Worm (Caenorhabditis elegans) whole organism, young adult: ENCODE results near the gene ZK1073.2.

Experiments
- B0019.2 ChIP-seq: fragments of 200-800 bp; sonication (Bioruptor generic); conservative IDR thresholded peaks from 2 replicates; pipeline ENCODE4 v1.3.6; 2022; ENCODE audit warnings: missing genetic modification reagents, missing genetic modification characterization, missing compliant biosample characterization
- B0261.1 ChIP-seq: sonication (generic microtip); optimal IDR thresholded peaks from 2 replicates; lab custom pipeline; 2016; ENCODE audit warnings: mild to moderate bottlenecking, missing genetic modification characterization, moderate library complexity, missing compliant biosample characterization
- B0336.3 ChIP-seq: fragments of 200-800 bp; sonication (Bioruptor generic); IDR thresholded peaks from 2 replicates; pipeline ENCODE4 v1.3.6; 2022; ENCODE audit warnings: missing genetic modification characterization, missing compliant biosample characterization
- C17E4.6 ChIP-seq: fragments of 200-800 bp; sonication (Bioruptor generic); IDR thresholded peaks from 2 replicates; pipeline ENCODE4 v1.3.6; 2022; ENCODE audit warnings: missing genetic modification reagents, missing genetic modification characterization, missing compliant biosample characterization
- D2030.7 ChIP-seq: fragments of 200-800 bp; sonication (Bioruptor generic); IDR thresholded peaks from 2 replicates; pipeline ENCODE4 v1.3.6; 2022; ENCODE audit warnings: missing genetic modification reagents, missing genetic modification characterization, missing compliant biosample characterization
- F23B12.7 ChIP-seq: sonication (generic microtip); optimal IDR thresholded peaks from 2 replicates; lab custom pipeline; 2017; ENCODE audit warnings: missing genetic modification characterization, mild to moderate bottlenecking, missing compliant biosample characterization, antibody characterized with exemption, moderate library complexity; ENCODE audit not compliant: insufficient read depth
- F33H1.4 ChIP-seq: fragments of 200-800 bp; sonication (Bioruptor generic); IDR thresholded peaks from 2 replicates; pipeline ENCODE4 v1.3.6; 2022; ENCODE audit warnings: missing genetic modification reagents, missing genetic modification characterization, missing compliant biosample characterization
- F37B4.10 ChIP-seq: fragments of 200-800 bp; sonication (Bioruptor generic); IDR thresholded peaks from 2 replicates; pipeline ENCODE4 v1.3.6; 2022; ENCODE audit warnings: missing genetic modification characterization, missing compliant biosample characterization
- F57A8.1 ChIP-seq: fragments of 200-800 bp; sonication (Bioruptor generic); optimal IDR thresholded peaks from 2 replicates; lab custom pipeline; 2018; ENCODE audit warnings: mild to moderate bottlenecking, missing genetic modification characterization, moderate library complexity, missing compliant biosample characterization
- K11D2.4 ChIP-seq: fragments of 200-800 bp; sonication (Bioruptor generic); IDR thresholded peaks from 2 replicates; pipeline ENCODE4 v1.3.6; 2022; ENCODE audit warnings: missing genetic modification reagents, missing genetic modification characterization, missing compliant biosample characterization
- K12H6.12 ChIP-seq: fragments of 200-800 bp; sonication (Bioruptor generic); optimal IDR thresholded peaks from 2 replicates; lab custom pipeline; 2018; ENCODE audit warnings: mild to moderate bottlenecking, missing genetic modification characterization, missing compliant biosample characterization
- ZK185.1 ChIP-seq: sonication (generic microtip); optimal IDR thresholded peaks from 2 replicates; lab custom pipeline; 2016; ENCODE audit warnings: mild to moderate bottlenecking, missing genetic modification characterization, missing compliant biosample characterization; ENCODE audit not compliant: poor library complexity, severe bottlenecking
- atf-7 ChIP-seq: sonication (generic microtip); optimal IDR thresholded peaks from 2 replicates; lab custom pipeline; 2017; ENCODE audit warnings: mild to moderate bottlenecking, missing genetic modification characterization, missing compliant biosample characterization
- athp-1 ChIP-seq: sonication (generic microtip); optimal IDR thresholded peaks from 2 replicates; lab custom pipeline; 2017; ENCODE audit warnings: mild to moderate bottlenecking, missing genetic modification characterization, missing compliant biosample characterization
- attf-3 ChIP-seq: fragments of 200-800 bp; sonication (Bioruptor generic); conservative IDR thresholded peaks from 2 replicates; pipeline ENCODE4 v1.3.6; 2022; ENCODE audit warnings: missing genetic modification reagents, missing genetic modification characterization, missing compliant biosample characterization
- attf-5 ChIP-seq: fragments of 200-800 bp; sonication (Bioruptor generic); optimal IDR thresholded peaks from 2 replicates; lab custom pipeline; 2018; ENCODE audit warnings: mild to moderate bottlenecking, missing genetic modification characterization, missing compliant biosample characterization
- bed-1 ChIP-seq: fragments of 200-800 bp; sonication (Bioruptor generic); IDR thresholded peaks from 2 replicates; pipeline ENCODE4 v1.3.6; 2022; ENCODE audit warnings: missing genetic modification reagents, missing genetic modification characterization, missing compliant biosample characterization
- ccch-3 ChIP-seq: fragments of 200-800 bp; sonication (Bioruptor generic); optimal IDR thresholded peaks from 2 replicates; lab custom pipeline; 2018; ENCODE audit warnings: mild to moderate bottlenecking, missing genetic modification characterization, missing compliant biosample characterization
- cebp-2 ChIP-seq: fragments of 200-800 bp; sonication (Bioruptor generic); IDR thresholded peaks from 2 replicates; pipeline ENCODE4 v1.3.6; 2022; ENCODE audit warnings: missing genetic modification characterization, missing compliant biosample characterization
- ceh-100 ChIP-seq: fragments of 200-800 bp; sonication (Bioruptor generic); IDR thresholded peaks from 2 replicates; pipeline ENCODE4 v1.3.6; 2022; ENCODE audit warnings: missing genetic modification reagents, missing genetic modification characterization, missing compliant biosample characterization
- ceh-91 ChIP-seq: fragments of 200-800 bp; sonication (Bioruptor generic); IDR thresholded peaks from 2 replicates; pipeline ENCODE4 v1.3.6; 2022; ENCODE audit warnings: missing genetic modification reagents, missing genetic modification characterization, missing compliant biosample characterization
- dpl-1 ChIP-seq: fragments of 150-350 bp; optimal IDR thresholded peaks from 2 replicates; lab custom pipeline; 2014; ENCODE audit warnings: missing biosample characterization, missing genetic modification reagents, missing genetic modification characterization
- efl-1 ChIP-seq: fragments of 150-350 bp; optimal IDR thresholded peaks from 2 replicates; lab custom pipeline; 2014; ENCODE audit warnings: missing biosample characterization, missing genetic modification reagents, missing genetic modification characterization
- egrh-3 ChIP-seq: fragments of 200-800 bp; sonication (Bioruptor generic); IDR thresholded peaks from 2 replicates; pipeline ENCODE4 v1.3.6; 2022; ENCODE audit warnings: missing genetic modification reagents, missing genetic modification characterization, missing compliant biosample characterization
- fkh-3 ChIP-seq: sonication (generic microtip); optimal IDR thresholded peaks from 2 replicates; lab custom pipeline; 2016; ENCODE audit warnings: mild to moderate bottlenecking, missing genetic modification characterization, missing compliant biosample characterization
- hlh-12 ChIP-seq: sonication (generic microtip); optimal IDR thresholded peaks from 2 replicates; lab custom pipeline; 2016; ENCODE audit warnings: missing genetic modification characterization, missing compliant biosample characterization
- hlh-26 ChIP-seq: fragments of 200-800 bp; sonication (Bioruptor generic); conservative IDR thresholded peaks from 2 replicates; pipeline ENCODE4 v1.3.6; 2022; ENCODE audit warnings: missing genetic modification reagents, missing genetic modification characterization, missing compliant biosample characterization
- hmg-20 ChIP-seq: fragments of 200-800 bp; sonication (Bioruptor generic); IDR thresholded peaks from 2 replicates; pipeline ENCODE4 v1.3.6; 2022; ENCODE audit warnings: missing genetic modification reagents, missing genetic modification characterization, missing compliant biosample characterization
- hsf-1 ChIP-seq: fragments of 200-800 bp; sonication (Bioruptor generic); IDR thresholded peaks from 2 replicates; pipeline ENCODE4 v1.3.6; 2022; ENCODE audit warnings: missing genetic modification reagents, missing genetic modification characterization, missing compliant biosample characterization
- let-526 ChIP-seq: fragments of 200-800 bp; sonication (Bioruptor generic); IDR thresholded peaks from 2 replicates; pipeline ENCODE4 v1.3.6; 2022; ENCODE audit warnings: missing genetic modification reagents, missing genetic modification characterization, missing compliant biosample characterization
- let-607 ChIP-seq, 2 experiments: fragments of 200-800 bp in 1 of 2; sonication (Bioruptor generic) in 1 of 2; sonication (generic microtip) in 1 of 2; optimal IDR thresholded peaks; 2 replicates each; lab custom pipeline; 2016 to 2018; ENCODE audit warnings: mild to moderate bottlenecking in 2 of 2, missing compliant biosample characterization in 2 of 2, missing genetic modification characterization in 2 of 2, moderate library complexity in 2 of 2, missing genotype in 1 of 2
- lin-35 ChIP-seq, 3 experiments: fragments of 150-350 bp in 2 of 3; sonication (generic microtip) in 1 of 3; optimal IDR thresholded peaks; 2 replicates each; lab custom pipeline; 2014 to 2018; ENCODE audit warnings: missing biosample characterization in 3 of 3, missing genetic modification characterization in 3 of 3, missing genetic modification reagents in 3 of 3
- lsl-1 ChIP-seq: fragments of 200-800 bp; sonication (Bioruptor generic); optimal IDR thresholded peaks from 2 replicates; lab custom pipeline; 2018; ENCODE audit warnings: mild to moderate bottlenecking, missing genetic modification characterization, moderate library complexity, missing compliant biosample characterization
- madf-3 ChIP-seq: fragments of 200-800 bp; sonication (Bioruptor generic); IDR thresholded peaks from 2 replicates; pipeline ENCODE4 v1.3.6; 2022; ENCODE audit warnings: missing genetic modification reagents, missing genetic modification characterization, missing compliant biosample characterization
- mcd-1 ChIP-seq: fragments of 200-800 bp; sonication (Bioruptor generic); IDR thresholded peaks from 2 replicates; pipeline ENCODE4 v1.3.6; 2022; ENCODE audit warnings: missing genetic modification reagents, missing genetic modification characterization, missing compliant biosample characterization
- nhr-120 ChIP-seq: fragments of 200-800 bp; sonication (Bioruptor generic); IDR thresholded peaks from 2 replicates; pipeline ENCODE4 v1.3.6; 2022; ENCODE audit warnings: missing genetic modification characterization, missing compliant biosample characterization
- nhr-179 ChIP-seq: sonication (generic microtip); optimal IDR thresholded peaks from 2 replicates; lab custom pipeline; 2016; ENCODE audit warnings: mild to moderate bottlenecking, missing genetic modification characterization, missing compliant biosample characterization
- rpc-1 ChIP-seq, 2 experiments: fragments of 150-350 bp in 1 of 2; sonication (generic microtip) in 1 of 2; optimal IDR thresholded peaks; 2 replicates each; lab custom pipeline; 2014 to 2018; ENCODE audit warnings: missing biosample characterization in 1 of 2, missing genetic modification characterization in 1 of 2, missing genetic modification reagents in 1 of 2, missing genotype in 1 of 2
- snpc-1.1 ChIP-seq: sonication (generic microtip); optimal IDR thresholded peaks from 2 replicates; lab custom pipeline; 2017; ENCODE audit warnings: missing genetic modification characterization, mild to moderate bottlenecking, missing compliant biosample characterization, antibody characterized with exemption, moderate library complexity, missing genotype, missing genetic modification reagents; ENCODE audit not compliant: insufficient read depth
- snpc-3.4 ChIP-seq: sonication (generic microtip); optimal IDR thresholded peaks from 2 replicates; lab custom pipeline; 2017; ENCODE audit warnings: missing genetic modification characterization, mild to moderate bottlenecking, missing compliant biosample characterization, antibody characterized with exemption, moderate library complexity, missing genotype, missing genetic modification reagents
- tlf-1 ChIP-seq: fragments of 200-800 bp; sonication (Bioruptor generic); optimal IDR thresholded peaks from 2 replicates; lab custom pipeline; 2018; ENCODE audit warnings: mild to moderate bottlenecking, missing genetic modification characterization, missing compliant biosample characterization
- unc-62 ChIP-seq: fragments of 150-350 bp; optimal IDR thresholded peaks from 2 replicates; lab custom pipeline; 2014; ENCODE audit warnings: missing biosample characterization, missing genetic modification reagents, missing genetic modification characterization
- xnd-1 ChIP-seq: sonication (generic microtip); optimal IDR thresholded peaks from 2 replicates; lab custom pipeline; 2016; ENCODE audit warnings: missing genotype, missing genetic modification reagents, missing genetic modification characterization, missing compliant biosample characterization
- zfh-2 ChIP-seq: fragments of 200-800 bp; sonication (Bioruptor generic); conservative IDR thresholded peaks from 2 replicates; pipeline ENCODE4 v1.3.6; 2022; ENCODE audit warnings: missing genetic modification reagents, missing genetic modification characterization, missing compliant biosample characterization
- ztf-3 ChIP-seq: fragments of 200-800 bp; sonication (Bioruptor generic); optimal IDR thresholded peaks from 2 replicates; lab custom pipeline; 2018; ENCODE audit warnings: mild to moderate bottlenecking, missing genetic modification characterization, missing compliant biosample characterization

Gene ZK1073.2

DNA sequence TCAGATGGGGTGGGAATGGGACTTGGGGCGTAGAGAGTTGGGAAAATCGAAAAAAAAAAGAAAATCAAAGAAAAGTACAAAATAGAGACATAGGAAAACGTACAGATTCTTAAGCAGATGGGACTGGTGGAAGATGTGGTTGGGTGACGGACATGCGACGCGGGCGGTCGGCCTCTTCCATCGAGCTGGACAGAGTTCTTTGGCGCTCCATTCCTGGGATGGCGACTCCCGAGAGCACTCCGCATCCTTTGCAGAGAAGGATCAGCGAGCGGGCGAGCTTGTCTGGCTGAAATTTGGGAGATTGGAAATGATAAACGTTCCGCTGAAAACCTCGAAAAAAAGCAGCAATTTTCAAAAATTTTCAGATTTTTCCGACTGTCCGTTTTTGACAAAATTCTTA lies 20.8 kb downstream of the ZK1073.2 start:
- TF ChIP-seq ztf-3 (GFP tag; lab: Kevin White, UChicago) = no peak
- TF ChIP-seq zfh-2 (GFP tag; lab: Robert Waterston, UW) = peak; percentile 56; the same call in 1 of the 2 replicates
- TF ChIP-seq madf-3 (GFP tag; lab: Robert Waterston, UW) = 0 out of 2 replicates have a peak, but pooled peaks have one; percentile 49
- no peak for TF ChIP-seq hlh-12 (tag; lab: Kevin White, UChicago)
- TF ChIP-seq egrh-3 (GFP tag; lab: Robert Waterston, UW) = peak; percentile 58; the same call in 1 of the 2 replicates

DNA sequence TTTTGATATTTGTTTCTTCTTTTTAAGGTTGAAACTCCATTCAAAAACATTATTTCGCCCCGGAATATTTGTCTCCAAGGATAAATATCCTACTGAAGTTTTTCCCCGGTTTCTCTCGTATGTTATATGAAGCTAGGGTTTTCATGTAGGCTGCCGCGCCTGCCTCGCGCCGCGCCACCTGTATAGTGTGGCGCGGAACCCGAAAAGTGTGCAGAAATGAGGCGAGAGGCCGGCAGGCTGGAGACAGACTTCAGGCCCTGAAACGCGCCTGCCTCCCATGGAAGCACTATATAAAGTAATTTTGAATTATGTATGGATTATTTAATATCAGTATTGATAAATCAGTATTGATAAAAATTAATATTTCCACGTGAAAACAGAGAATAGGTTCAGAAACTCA lies 21.3 kb downstream of the ZK1073.2 start:
- no peak for TF ChIP-seq dpl-1
- no peak for TF ChIP-seq fkh-3 (tag; lab: Kevin White, UChicago)
- TF ChIP-seq hlh-26 (GFP tag; lab: Robert Waterston, UW) = no peak
- no peak for TF ChIP-seq F33H1.4 (GFP tag; lab: Robert Waterston, UW)
- no peak for TF ChIP-seq ccch-3
- 0 out of 2 replicates have a peak, but pooled peaks have one; percentile 53 for TF ChIP-seq F37B4.10
- no peak for TF ChIP-seq B0019.2 (GFP tag; lab: Robert Waterston, UW)
- TF ChIP-seq athp-1 (tag; lab: Kevin White, UChicago) = no peak
- no peak for TF ChIP-seq bed-1 (GFP tag; lab: Robert Waterston, UW)
- TF ChIP-seq xnd-1 (tag; lab: Kevin White, UChicago) = no peak
- no peak for TF ChIP-seq cebp-2
- no peak for TF ChIP-seq hmg-20 (GFP tag; lab: Robert Waterston, UW)
- TF ChIP-seq hlh-12 (tag; lab: Kevin White, UChicago) = no peak
- TF ChIP-seq nhr-120 (GFP tag; lab: Robert Waterston, UW) = 0 out of 2 replicates have a peak, but pooled peaks have one; percentile 68

DNA sequence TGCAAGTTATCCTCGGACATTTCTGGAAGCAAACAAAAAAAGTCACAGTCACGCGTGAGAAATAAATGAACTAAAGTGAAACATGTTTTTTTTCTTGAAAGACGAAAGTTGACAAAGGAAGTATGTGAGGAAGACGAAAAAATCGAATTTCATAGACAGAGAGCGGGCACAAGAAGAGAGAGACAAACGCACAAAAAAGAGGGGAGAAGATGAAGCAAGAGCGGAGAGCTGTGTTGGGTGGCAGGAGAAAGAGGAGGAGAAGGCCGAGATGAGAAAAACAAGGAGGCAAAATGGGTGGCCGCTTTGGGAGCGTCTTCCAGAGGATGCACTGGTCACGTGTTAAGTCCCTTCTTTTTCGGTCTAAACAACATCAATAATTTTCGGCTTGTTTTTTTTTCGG lies 25.3 kb downstream of the ZK1073.2 start, which contains the start of gene ZK1073.1:
ZK1073.1 (minus strand) TSS at position 72 of the 400 bp plus-strand sequence.
- no peak for TF ChIP-seq let-526 (GFP tag; lab: Robert Waterston, UW)
- peak; percentile 81 for TF ChIP-seq K12H6.12 (tag; lab: Kevin White, UChicago)
- TF ChIP-seq efl-1 (GFP tag; lab: Kevin White, UChicago) = no peak
- no peak for TF ChIP-seq K11D2.4
- peak; percentile 44; the same call in 1 of the 2 replicates for TF ChIP-seq B0336.3 (GFP tag; lab: Robert Waterston, UW)
- no peak for TF ChIP-seq dpl-1
- no peak for TF ChIP-seq atf-7 (tag; lab: Kevin White, UChicago)
- no peak for TF ChIP-seq tlf-1 (GFP tag; lab: Kevin White, UChicago)
- no peak for TF ChIP-seq nhr-179 (tag; lab: Kevin White, UChicago)
- TF ChIP-seq attf-3 (GFP tag; lab: Robert Waterston, UW) = no peak
- TF ChIP-seq F57A8.1 (GFP tag; lab: Kevin White, UChicago) = no peak
- no peak for TF ChIP-seq rpc-1 (optimal IDR thresholded peaks at IDR 0.05; lab: Kevin White, UChicago)
- no peak for TF ChIP-seq rpc-1 (tag; optimal IDR thresholded peaks at IDR 0.05; lab: Kevin White, UChicago)
- TF ChIP-seq lin-35 (GFP tag; optimal IDR thresholded peaks at IDR 0.05; lab: Kevin White, UChicago) = peak in 1 of 3 experiments; percentile 37
- peak; percentile 24 for TF ChIP-seq attf-5 (GFP tag; lab: Kevin White, UChicago)
- TF ChIP-seq F23B12.7 (tag; lab: Kevin White, UChicago) = no peak
- no peak for TF ChIP-seq ceh-100 (GFP tag; lab: Robert Waterston, UW)
- no peak for TF ChIP-seq ztf-3 (GFP tag; lab: Kevin White, UChicago)
- TF ChIP-seq ZK185.1 (tag; lab: Kevin White, UChicago) = no peak
- no peak for TF ChIP-seq snpc-1.1 (tag; lab: Kevin White, UChicago)
- no peak for TF ChIP-seq hsf-1 (GFP tag; lab: Robert Waterston, UW)
- no peak for TF ChIP-seq mcd-1 (GFP tag; lab: Robert Waterston, UW)
- no peak for TF ChIP-seq ceh-91 (GFP tag; lab: Robert Waterston, UW)
- no peak for TF ChIP-seq D2030.7 (GFP tag; lab: Robert Waterston, UW)
- no peak for TF ChIP-seq B0261.1
- no peak for TF ChIP-seq nhr-120 (GFP tag; lab: Robert Waterston, UW)
- no peak for TF ChIP-seq C17E4.6 (GFP tag; lab: Robert Waterston, UW)
- TF ChIP-seq unc-62 (GFP tag; lab: Kevin White, UChicago) = no peak
- TF ChIP-seq let-607 (tag; optimal IDR thresholded peaks at IDR 0.05; lab: Kevin White, UChicago) = no peak
- TF ChIP-seq lsl-1 = no peak
- no peak for TF ChIP-seq snpc-3.4 (tag; lab: Kevin White, UChicago)
